Worm (Caenorhabditis elegans): ENCODE data around the gene F49E12.7.
A peak's percentile ranks its signal among the peaks of the same experiment; 100 is the strongest.

Gene F49E12.7

ce11 chrII:8435005-8435404 is 39.1 kb upstream of the F49E12.7 start, which contains the start of gene acp-4:
Gene acp-4 (minus strand): TSS chrII:8435105.
- TF ChIP-seq lin-11 (tag; optimal IDR thresholded peaks at IDR 0.05) = no peak
- no peak for TF ChIP-seq peb-1 (tag; optimal IDR thresholded peaks at IDR 0.05)
- no peak for TF ChIP-seq nhr-10 (tag; optimal IDR thresholded peaks at IDR 0.05)
- TF ChIP-seq lin-13 (GFP tag; optimal IDR thresholded peaks at IDR 0.05) = no peak
- no peak for TF ChIP-seq ceh-16 (tag; optimal IDR thresholded peaks at IDR 0.05)
- TF ChIP-seq nhr-25 (tag; optimal IDR thresholded peaks at IDR 0.05) = no peak
- TF ChIP-seq C34F6.9 (tag; optimal IDR thresholded peaks at IDR 0.05) = no peak
- no peak for TF ChIP-seq unc-39 (tag; optimal IDR thresholded peaks at IDR 0.05)
- TF ChIP-seq sma-9 (GFP tag; optimal IDR thresholded peaks at IDR 0.05) = no peak
- TF ChIP-seq sma-9 (tag; optimal IDR thresholded peaks at IDR 0.05) = no peak
- TF ChIP-seq sem-4 (tag; optimal IDR thresholded peaks at IDR 0.05) = no peak
- no peak for TF ChIP-seq gmeb-1 (tag; optimal IDR thresholded peaks at IDR 0.05)
- TF ChIP-seq ceh-82 (tag; optimal IDR thresholded peaks at IDR 0.05) = no peak

ce11 chrII:8431954-8432353 is 36.0 kb upstream of the F49E12.7 start, which contains the start of gene acp-2:
Gene acp-2 (minus strand): TSS chrII:8432054.
- no peak for TF ChIP-seq ztf-11 (tag; optimal IDR thresholded peaks at IDR 0.05)
- TF ChIP-seq nhr-6 (tag; optimal IDR thresholded peaks at IDR 0.05) = no peak
- TF ChIP-seq unc-39 (tag; optimal IDR thresholded peaks at IDR 0.05) = no peak
- TF ChIP-seq alr-1 (tag; optimal IDR thresholded peaks at IDR 0.05) = no peak
- TF ChIP-seq ztf-1 (GFP tag; conservative IDR thresholded peaks at IDR 0.05) = no peak
- TF ChIP-seq lin-39 (tag; optimal IDR thresholded peaks at IDR 0.05) = no peak
- no peak for TF ChIP-seq nhr-237 (tag; optimal IDR thresholded peaks at IDR 0.05)
- no peak for TF ChIP-seq Y55F3AM.14 (GFP tag; optimal IDR thresholded peaks at IDR 0.05)
- TF ChIP-seq R02D3.7 (tag; optimal IDR thresholded peaks at IDR 0.05) = no peak
- no peak for TF ChIP-seq sma-3 (GFP tag; optimal IDR thresholded peaks at IDR 0.05)
- no peak for TF ChIP-seq zag-1 (tag; optimal IDR thresholded peaks at IDR 0.05)

- TF ChIP-seq crh-2 (tag; optimal IDR thresholded peaks at IDR 0.05) (peak; percentile 39), nhr-25 (tag; optimal IDR thresholded peaks at IDR 0.05) (no peak), sma-3 (GFP tag; optimal IDR thresholded peaks at IDR 0.05) (peak; percentile 1), dmd-4 (tag; optimal IDR thresholded peaks at IDR 0.05) (no peak), aly-2 (tag; optimal IDR thresholded peaks at IDR 0.05) (no peak), unc-55 (GFP tag; optimal IDR thresholded peaks at IDR 0.05) (peak; percentile 45), elt-3 (tag; optimal IDR thresholded peaks at IDR 0.05) (no peak), C34F6.9 (tag; optimal IDR thresholded peaks at IDR 0.05) (peak; percentile 26), lsy-2 (tag; optimal IDR thresholded peaks at IDR 0.05) (peak in 1 of 2 experiments; percentile 60), F13H6.1 (tag; optimal IDR thresholded peaks at IDR 0.05) (no peak), nhr-129 (tag; optimal IDR thresholded peaks at IDR 0.05) (peak; percentile 37), nhr-11 (tag; optimal IDR thresholded peaks at IDR 0.05) (no peak), lin-13 (GFP tag; optimal IDR thresholded peaks at IDR 0.05) (no peak)
These were observed 33.3 kb upstream of the F49E12.7 start for ce11 chrII:8428947-8429919.

- TF ChIP-seq mbf-1 (tag; optimal IDR thresholded peaks at IDR 0.05) (no peak), mab-5 (tag; optimal IDR thresholded peaks at IDR 0.05) (no peak), ztf-4 (tag; optimal IDR thresholded peaks at IDR 0.05) (no peak), R02D3.7 (tag; optimal IDR thresholded peaks at IDR 0.05) (no peak), C34F6.9 (tag; optimal IDR thresholded peaks at IDR 0.05) (no peak), nhr-77 (tag; optimal IDR thresholded peaks at IDR 0.05) (no peak)
These were observed 32.7 kb upstream of the F49E12.7 start, which contains the start of gene F14E5.2 for ce11 chrII:8428758-8428946. Gene F14E5.2 (minus strand): TSS chrII:8428858.
